Fruit fly (Drosophila melanogaster) whole organism, pupa: ENCODE data around the gene CG12219.
A peak's percentile ranks its signal among the peaks of the same experiment; 100 is the strongest.

Source experiments
- CG13204 ChIP-seq: fragments of 200-800 bp; sonication (Bioruptor generic); optimal IDR thresholded peaks from 2 replicates; lab custom pipeline; 2018; ENCODE audit warnings: missing biosample characterization, mild to moderate bottlenecking, missing genetic modification characterization, moderate library complexity
- CG14655 ChIP-seq: fragments of 200-800 bp; sonication (Bioruptor generic); optimal IDR thresholded peaks from 3 replicates; lab custom pipeline; 2017; ENCODE audit warnings: mild to moderate bottlenecking, missing biosample characterization, missing genetic modification reagents, missing genetic modification characterization
- CG15710 ChIP-seq: fragments of 200-800 bp; sonication (Bioruptor generic); optimal IDR thresholded peaks from 2 replicates; lab custom pipeline; 2018; ENCODE audit warnings: missing biosample characterization, mild to moderate bottlenecking, missing genetic modification characterization, moderate library complexity
- EcR ChIP-seq: fragments of 200-800 bp; sonication (Bioruptor generic); optimal IDR thresholded peaks from 3 replicates; lab custom pipeline; 2019; ENCODE audit warnings: missing biosample characterization, missing genetic modification characterization, mild to moderate bottlenecking, moderate library complexity, missing genetic modification reagents
- Ets98B ChIP-seq: fragments of 200-800 bp; sonication (Bioruptor generic); IDR thresholded peaks from 2 replicates; pipeline ENCODE4 v1.3.6; 2022; ENCODE audit warnings: missing biosample characterization, missing genetic modification characterization
- Pif1B ChIP-seq: fragments of 200-800 bp; sonication (Bioruptor generic); optimal IDR thresholded peaks from 3 replicates; lab custom pipeline; 2016; ENCODE audit warnings: missing biosample characterization, missing genetic modification characterization
- gl ChIP-seq: fragments of 200-800 bp; sonication (Bioruptor generic); optimal IDR thresholded peaks from 2 replicates; lab custom pipeline; 2018; ENCODE audit warnings: missing biosample characterization, mild to moderate bottlenecking, missing genetic modification characterization

dm6 chrX:6265456-6265877 lies 35.6 kb downstream of the CG12219 start:
- TF ChIP-seq CG13204 (GFP tag; lab: Kevin White, UChicago) (peak; percentile 52), Pif1B (GFP tag; lab: Kevin White, UChicago) (peak; percentile 91), CG14655 (GFP tag; lab: Kevin White, UChicago) (peak; percentile 93), EcR (GFP tag; lab: Kevin White, UChicago) (no peak), CG15710 (tag; lab: Kevin White, UChicago) (peak; percentile 86), Ets98B (GFP tag; lab: Robert Waterston, UW) (peak; percentile 88), gl (tag; lab: Kevin White, UChicago) (peak; percentile 59)
